Worm (Caenorhabditis elegans) whole organism, mixed stage, embryonic: Measurements from ENCODE around the gene F57A8.1.

Experiments
- ces-1 ChIP-seq: fragments of 150-350 bp; optimal IDR thresholded peaks from 2 replicates; lab custom pipeline; 2014; ENCODE audit warnings: missing biosample characterization, missing genetic modification reagents, missing genetic modification characterization
- lin-13 ChIP-seq: fragments of 150-350 bp; optimal IDR thresholded peaks from 2 replicates; lab custom pipeline; 2014; ENCODE audit warnings: missing biosample characterization, missing genetic modification characterization
- pha-4 ChIP-seq: fragments of 150-350 bp; optimal IDR thresholded peaks from 2 replicates; lab custom pipeline; 2018; ENCODE audit warnings: missing biosample characterization, missing genetic modification reagents, missing genetic modification characterization

DNA sequence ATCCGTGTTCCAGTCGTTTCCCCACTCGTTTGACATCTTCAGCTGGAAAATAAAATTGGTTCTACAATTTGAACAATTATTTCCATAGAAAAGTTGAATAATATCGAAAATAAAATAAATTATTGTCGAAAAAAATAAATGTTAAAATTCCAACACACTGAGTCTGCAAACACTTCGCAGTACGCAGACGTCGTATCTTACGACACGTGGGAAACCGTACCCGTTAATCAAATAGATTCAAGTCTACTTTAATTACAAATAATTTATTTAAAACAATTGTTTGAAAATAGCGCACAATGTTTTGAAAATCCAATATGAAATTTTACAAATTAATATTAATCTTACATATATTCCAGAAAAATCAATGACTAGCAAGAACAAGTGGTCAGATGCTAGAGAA is 17.7 kb downstream of the F57A8.1 start, which contains the start of gene yif-1:
- TF ChIP-seq lin-13 (tag; lab: Kevin White, UChicago) (no peak), pha-4 (tag; lab: Kevin White, UChicago) (no peak), ces-1 (GFP tag; lab: Kevin White, UChicago) (peak; percentile 88)
